Worm (Caenorhabditis elegans): ENCODE measurements around the gene Y52D5A.2.

DNA sequence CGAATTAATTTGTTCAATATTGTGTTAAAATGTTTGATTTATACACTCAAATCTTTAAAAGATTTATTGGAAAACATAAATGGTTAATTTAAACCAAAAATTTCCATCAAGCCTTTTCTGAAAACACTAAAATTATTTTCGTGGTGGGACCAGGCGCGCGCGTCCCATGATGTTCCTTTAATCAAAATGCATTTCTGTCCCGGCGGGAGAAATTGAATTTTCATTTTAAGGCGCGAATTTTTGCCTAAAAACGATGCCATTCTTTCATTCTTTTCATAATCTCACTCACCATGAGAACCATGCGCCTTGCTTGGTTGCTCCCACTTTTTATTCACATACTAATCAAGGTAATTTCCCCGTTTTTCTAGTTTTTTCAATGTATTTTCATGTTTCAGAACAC is 5.4 kb upstream of the Y52D5A.2 start, which contains the start of gene rme-2:
- TF ChIP-seq nhr-28 (tag; optimal IDR thresholded peaks at IDR 0.05) (no peak), tbx-2 (tag; optimal IDR thresholded peaks at IDR 0.05) (no peak), nhr-77 (tag; optimal IDR thresholded peaks at IDR 0.05) (no peak), lin-15B (tag; optimal IDR thresholded peaks at IDR 0.05) (no peak), lir-3 (tag; optimal IDR thresholded peaks at IDR 0.05; ENCODE audit: poor library complexity) (no peak), mep-1 (tag; optimal IDR thresholded peaks at IDR 0.05) (no peak), ztf-11 (tag; optimal IDR thresholded peaks at IDR 0.05) (no peak), egl-13 (tag; optimal IDR thresholded peaks at IDR 0.05) (no peak), dpl-1 (GFP tag; optimal IDR thresholded peaks at IDR 0.05) (no peak), ceh-82 (tag; optimal IDR thresholded peaks at IDR 0.05) (no peak), skn-1 (tag; optimal IDR thresholded peaks at IDR 0.05) (no peak), nhr-71 (tag; optimal IDR thresholded peaks at IDR 0.05) (no peak), zag-1 (tag; optimal IDR thresholded peaks at IDR 0.05) (no peak)

Measured in whole organism, L1 larva.